Worm (Caenorhabditis elegans) whole organism, L1 larva: ENCODE results near the gene ZK792.4.
A peak's percentile ranks its signal among the peaks of the same experiment; 100 is the strongest.

ENCODE experiments used
- C04F5.9 ChIP-seq: sonication (generic microtip); optimal IDR thresholded peaks from 2 replicates; lab custom pipeline; 2016; ENCODE audit warnings: missing genetic modification characterization, missing compliant biosample characterization
- Y116A8C.19 ChIP-seq: sonication (generic microtip); optimal IDR thresholded peaks from 2 replicates; lab custom pipeline; 2016; ENCODE audit warnings: missing compliant biosample characterization, missing genetic modification characterization, borderline replicate concordance
- alr-1 ChIP-seq: fragments of 200-800 bp; sonication (Bioruptor generic); optimal IDR thresholded peaks from 2 replicates; lab custom pipeline; 2018; ENCODE audit warnings: borderline replicate concordance, mild to moderate bottlenecking, missing genetic modification characterization, missing compliant biosample characterization
- ceh-63 ChIP-seq: fragments of 200-800 bp; sonication (Bioruptor generic); optimal IDR thresholded peaks from 2 replicates; lab custom pipeline; 2018; ENCODE audit warnings: mild to moderate bottlenecking, missing genetic modification characterization, missing compliant biosample characterization
- dpl-1 ChIP-seq, 3 experiments: fragments of 150-350 bp in 2 of 3; sonication (generic microtip) in 1 of 3; optimal IDR thresholded peaks; 2 replicates each; lab custom pipeline; 2014 to 2017; ENCODE audit warnings: missing biosample characterization in 3 of 3, missing genetic modification characterization in 3 of 3, missing genetic modification reagents in 3 of 3
- dsc-1 ChIP-seq: sonication (generic microtip); optimal IDR thresholded peaks from 2 replicates; lab custom pipeline; 2016; ENCODE audit warnings: mild to moderate bottlenecking, missing genetic modification characterization, missing compliant biosample characterization
- efl-3 ChIP-seq: fragments of 200-800 bp; sonication (Bioruptor generic); optimal IDR thresholded peaks from 2 replicates; lab custom pipeline; 2018; ENCODE audit warnings: mild to moderate bottlenecking, missing genetic modification characterization, missing compliant biosample characterization
- egl-27 ChIP-seq, 2 experiments: fragments of 150-350 bp in 1 of 2; sonication (generic microtip); optimal IDR thresholded peaks; 3 replicates each; lab custom pipeline; 2017 to 2018; ENCODE audit warnings: missing biosample characterization in 2 of 2, missing genetic modification characterization in 2 of 2, missing genetic modification reagents in 2 of 2
- isw-1 ChIP-seq: fragments of 200-800 bp; sonication (Bioruptor generic); IDR thresholded peaks from 2 replicates; pipeline ENCODE4 v1.3.6; 2022; ENCODE audit warnings: missing genetic modification characterization, missing compliant biosample characterization
- lin-14 ChIP-seq: fragments of 200-800 bp; sonication (Bioruptor generic); optimal IDR thresholded peaks from 2 replicates; lab custom pipeline; 2018; ENCODE audit warnings: mild to moderate bottlenecking, missing genetic modification characterization, moderate library complexity, missing compliant biosample characterization
- lin-15B ChIP-seq: fragments of 150-350 bp; sonication (generic microtip); optimal IDR thresholded peaks from 3 replicates; lab custom pipeline; 2014; ENCODE audit warnings: missing biosample characterization, missing genetic modification characterization
- lin-35 ChIP-seq, 2 experiments: fragments of 150-350 bp; optimal IDR thresholded peaks; 2 replicates each; lab custom pipeline; 2014; ENCODE audit warnings: missing biosample characterization in 2 of 2, missing genetic modification characterization in 2 of 2, missing genetic modification reagents in 2 of 2
- lin-39 ChIP-seq: fragments of 150-350 bp; optimal IDR thresholded peaks from 2 replicates; lab custom pipeline; 2014; ENCODE audit warnings: missing biosample characterization, missing genetic modification reagents, missing genetic modification characterization
- lir-3 ChIP-seq: sonication (generic microtip); optimal IDR thresholded peaks from 2 replicates; lab custom pipeline; 2016; ENCODE audit warnings: mild to moderate bottlenecking, missing genetic modification characterization, moderate library complexity, missing compliant biosample characterization; ENCODE audit not compliant: poor library complexity
- lsy-2 ChIP-seq, 2 experiments: fragments of 150-350 bp; optimal IDR thresholded peaks; 2 replicates each; lab custom pipeline; 2014; ENCODE audit warnings: missing biosample characterization in 2 of 2, missing genetic modification characterization in 2 of 2
- mef-2 ChIP-seq: fragments of 150-350 bp; optimal IDR thresholded peaks from 2 replicates; lab custom pipeline; 2014; ENCODE audit warnings: missing biosample characterization, missing genetic modification characterization
- mep-1 ChIP-seq: fragments of 150-350 bp; optimal IDR thresholded peaks from 2 replicates; lab custom pipeline; 2014; ENCODE audit warnings: missing biosample characterization, missing genetic modification characterization
- nhr-12 ChIP-seq: sonication (generic microtip); optimal IDR thresholded peaks from 2 replicates; lab custom pipeline; 2017; ENCODE audit warnings: missing biosample characterization, missing genetic modification characterization
- nhr-19 ChIP-seq: fragments of 200-800 bp; sonication (Bioruptor generic); conservative IDR thresholded peaks from 2 replicates; pipeline ENCODE4 v1.3.6; 2022; ENCODE audit warnings: missing genetic modification characterization, missing compliant biosample characterization
- nhr-20 ChIP-seq: sonication (generic microtip); optimal IDR thresholded peaks from 2 replicates; lab custom pipeline; 2016; ENCODE audit warnings: mild to moderate bottlenecking, missing genetic modification characterization, missing compliant biosample characterization
- nhr-47 ChIP-seq: sonication (generic microtip); optimal IDR thresholded peaks from 2 replicates; lab custom pipeline; 2016; ENCODE audit warnings: mild to moderate bottlenecking, missing genetic modification characterization, moderate library complexity, missing compliant biosample characterization
- nhr-71 ChIP-seq: sonication (generic microtip); optimal IDR thresholded peaks from 2 replicates; lab custom pipeline; 2016; ENCODE audit warnings: mild to moderate bottlenecking, missing genetic modification characterization, moderate library complexity, missing compliant biosample characterization
- nhr-77 ChIP-seq: fragments of 150-350 bp; optimal IDR thresholded peaks from 2 replicates; lab custom pipeline; 2014; ENCODE audit warnings: missing biosample characterization, missing genetic modification characterization
- pag-3 ChIP-seq: sonication (generic microtip); optimal IDR thresholded peaks from 2 replicates; lab custom pipeline; 2017; ENCODE audit warnings: missing genetic modification characterization, mild to moderate bottlenecking, missing compliant biosample characterization, antibody characterized with exemption, borderline replicate concordance; ENCODE audit not compliant: insufficient read depth
- pqm-1 ChIP-seq: sonication (generic microtip); optimal IDR thresholded peaks from 3 replicates; lab custom pipeline; 2017; ENCODE audit warnings: missing biosample characterization, missing genetic modification characterization
- rnt-1 ChIP-seq: sonication (generic microtip); optimal IDR thresholded peaks from 2 replicates; lab custom pipeline; 2016; ENCODE audit warnings: mild to moderate bottlenecking, missing genetic modification characterization, moderate library complexity, missing compliant biosample characterization
- skn-1 ChIP-seq: fragments of 150-350 bp; optimal IDR thresholded peaks from 2 replicates; lab custom pipeline; 2014; ENCODE audit warnings: missing biosample characterization, missing genetic modification characterization
- snu-23 ChIP-seq: sonication (generic microtip); optimal IDR thresholded peaks from 2 replicates; lab custom pipeline; 2016; ENCODE audit warnings: missing genetic modification characterization, missing compliant biosample characterization
- tlp-1 ChIP-seq: fragments of 150-350 bp; optimal IDR thresholded peaks from 2 replicates; lab custom pipeline; 2014; ENCODE audit warnings: missing biosample characterization, missing genetic modification characterization
- unc-130 ChIP-seq: fragments of 150-350 bp; optimal IDR thresholded peaks from 2 replicates; lab custom pipeline; 2017; ENCODE audit warnings: missing biosample characterization, missing genetic modification characterization, inconsistent platforms
- unc-30 ChIP-seq: sonication (generic microtip); optimal IDR thresholded peaks from 2 replicates; lab custom pipeline; 2017; ENCODE audit warnings: missing biosample characterization, missing genetic modification characterization
- unc-98 ChIP-seq: fragments of 200-800 bp; sonication (Bioruptor generic); IDR thresholded peaks from 2 replicates; pipeline ENCODE4 v1.3.6; 2022; ENCODE audit warnings: missing genetic modification characterization, missing compliant biosample characterization
- zag-1 ChIP-seq: fragments of 150-350 bp; optimal IDR thresholded peaks from 2 replicates; lab custom pipeline; 2014; ENCODE audit warnings: missing biosample characterization, missing genetic modification characterization
- zip-4 ChIP-seq: fragments of 200-800 bp; sonication (Bioruptor generic); optimal IDR thresholded peaks from 2 replicates; lab custom pipeline; 2018; ENCODE audit warnings: mild to moderate bottlenecking, missing genetic modification characterization, moderate library complexity, missing compliant biosample characterization
- ztf-11 ChIP-seq, 2 experiments: sonication (generic microtip); optimal IDR thresholded peaks; 2 replicates each; lab custom pipeline; 2016 to 2017; ENCODE audit warnings: missing genetic modification characterization in 2 of 2, missing biosample characterization in 1 of 2, missing compliant biosample characterization in 1 of 2

Gene ZK792.4

DNA sequence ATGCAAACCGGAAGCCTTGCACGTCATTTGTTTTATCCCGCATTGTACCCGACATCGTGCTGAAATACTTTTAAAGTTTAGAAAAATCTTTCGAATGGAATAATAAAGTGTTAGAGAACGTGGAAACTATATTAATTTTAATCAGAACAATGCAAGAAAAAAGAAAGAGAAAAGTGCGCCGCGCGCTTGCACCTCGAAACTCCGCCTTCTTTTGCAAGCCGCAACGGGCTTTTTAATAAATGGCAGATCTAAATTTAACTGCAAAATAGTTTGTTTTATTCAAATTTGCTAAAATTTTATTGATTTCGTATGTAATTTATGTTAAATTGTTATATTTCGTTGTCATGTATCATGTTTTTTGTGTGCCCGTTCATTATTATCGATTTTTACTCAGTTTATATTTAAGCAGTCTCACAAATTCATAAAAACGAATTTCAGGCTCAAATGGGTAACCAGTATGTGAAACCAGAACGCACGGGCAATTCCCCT, 29.8 kb downstream of the ZK792.4 start, which contains the start of the genes acl-3 and ndub-6:
Gene acl-3 (minus strand): TSS at position 59 of the 489 bp plus-strand sequence.
Gene ndub-6 (plus strand): TSS at position 439 of the 489 bp plus-strand sequence.
- TF ChIP-seq lin-35 (GFP tag; optimal IDR thresholded peaks at IDR 0.05; lab: Kevin White, UChicago) = peak in 1 of 2 experiments; percentile 11
- peak in 1 of 2 experiments; percentile 24 for TF ChIP-seq lsy-2 (tag; optimal IDR thresholded peaks at IDR 0.05; lab: Kevin White, UChicago)
- no peak for TF ChIP-seq unc-30
- peak; percentile 20 for TF ChIP-seq snu-23 (GFP tag; lab: Kevin White, UChicago)
- peak in 1 of 3 experiments; percentile 11 for TF ChIP-seq dpl-1 (GFP tag; optimal IDR thresholded peaks at IDR 0.05; lab: Kevin White, UChicago)
- TF ChIP-seq ztf-11 (tag; optimal IDR thresholded peaks at IDR 0.05; lab: Kevin White, UChicago) = no peak
- TF ChIP-seq Y116A8C.19 (tag; lab: Kevin White, UChicago) = no peak

DNA sequence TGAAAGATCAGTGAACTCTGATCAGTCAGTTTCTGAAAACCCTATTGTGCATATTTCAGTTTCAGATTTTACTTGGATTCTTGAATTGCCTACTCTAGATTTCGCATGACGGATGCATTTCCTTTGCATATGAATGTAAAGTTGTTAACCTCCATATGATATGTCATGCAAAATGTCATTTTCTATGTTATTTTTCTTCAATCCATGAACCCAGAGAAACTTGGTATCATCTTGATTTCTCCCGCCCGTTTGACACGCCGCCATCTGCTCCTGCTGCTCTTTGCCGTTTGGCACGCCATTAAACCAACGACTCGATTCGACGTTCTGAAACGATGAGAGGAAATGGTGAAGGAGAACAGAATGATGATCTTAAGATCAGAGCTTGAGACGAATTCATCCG, 31.5 kb downstream of the ZK792.4 start:
- TF ChIP-seq pqm-1 (tag; lab: Kevin White, UChicago) (no peak), unc-98 (GFP tag; lab: Robert Waterston, UW) (no peak), skn-1 (tag; lab: Kevin White, UChicago) (no peak), tlp-1 (tag; lab: Kevin White, UChicago) (no peak), lir-3 (no peak), nhr-47 (tag; lab: Kevin White, UChicago) (no peak), efl-3 (GFP tag; lab: Kevin White, UChicago) (no peak), isw-1 (no peak)

DNA sequence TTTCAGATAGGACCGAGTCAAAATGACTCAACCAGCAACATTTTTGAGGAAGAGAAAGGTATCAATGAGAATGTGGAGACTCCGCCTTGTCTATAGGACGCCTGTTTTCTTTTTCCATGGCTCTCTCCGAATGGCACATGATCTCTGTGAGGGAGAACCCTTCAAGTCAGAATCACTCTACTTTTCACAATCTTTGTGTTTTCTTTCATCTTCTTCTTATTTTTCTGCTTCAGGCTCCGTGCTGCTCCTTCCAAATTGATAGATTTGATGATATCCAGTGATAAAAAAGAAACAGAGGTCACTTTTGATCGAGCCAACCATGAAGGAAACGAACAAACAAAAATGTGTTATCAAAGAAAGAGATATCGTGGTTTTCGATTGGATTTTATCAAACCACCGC, 32.8 kb downstream of the ZK792.4 start, which contains the start of gene ZK809.8:
Gene ZK809.8 (minus strand): TSS at position 34 of the 400 bp plus-strand sequence.
- no peak for TF ChIP-seq pag-3
- TF ChIP-seq nhr-20 (tag; lab: Kevin White, UChicago) = peak; percentile 6
- TF ChIP-seq zag-1 = no peak
- TF ChIP-seq dsc-1 (tag; lab: Kevin White, UChicago) = no peak
- peak; percentile 41 for TF ChIP-seq rnt-1 (tag; lab: Kevin White, UChicago)
- TF ChIP-seq nhr-71 = peak; percentile 82
- no peak for TF ChIP-seq egl-27 (tag; optimal IDR thresholded peaks at IDR 0.05; lab: Kevin White, UChicago)
- peak; percentile 31; the same call in 1 of the 2 replicates for TF ChIP-seq nhr-19 (GFP tag; lab: Robert Waterston, UW)
- TF ChIP-seq unc-130 (tag; lab: Kevin White, UChicago) = peak; percentile 6
- TF ChIP-seq ztf-11 (tag; optimal IDR thresholded peaks at IDR 0.05; lab: Kevin White, UChicago) = no peak
- peak in 1 of 2 experiments; percentile 42 for TF ChIP-seq lsy-2 (tag; optimal IDR thresholded peaks at IDR 0.05; lab: Kevin White, UChicago)
- TF ChIP-seq snu-23 (GFP tag; lab: Kevin White, UChicago) = peak; percentile 33
- no peak for TF ChIP-seq nhr-47 (tag; lab: Kevin White, UChicago)
- peak; percentile 67 for TF ChIP-seq lin-14 (GFP tag; lab: Kevin White, UChicago)
- no peak for TF ChIP-seq lin-15B

DNA sequence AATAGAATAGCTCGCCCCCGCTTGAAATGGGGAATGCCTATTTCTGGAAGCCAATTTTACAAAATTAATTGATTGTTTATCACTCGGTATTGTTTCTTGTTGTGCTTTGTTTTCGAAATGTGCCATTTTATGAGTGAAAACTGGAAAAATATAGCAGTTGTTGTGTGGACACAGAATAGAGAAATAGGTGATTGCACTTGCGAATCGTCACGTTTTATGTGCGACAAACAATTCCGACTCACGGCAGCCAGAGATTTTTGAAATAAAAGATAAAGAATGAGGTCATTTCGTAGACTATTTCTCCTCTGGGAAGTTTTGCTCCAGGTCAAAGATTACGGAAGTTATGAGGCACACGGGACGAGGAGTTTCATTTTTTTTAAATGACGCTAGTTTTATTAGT, 34.9 kb downstream of the ZK792.4 start:
- TF ChIP-seq nhr-19 (GFP tag; lab: Robert Waterston, UW) = peak; percentile 34
- TF ChIP-seq nhr-20 (tag; lab: Kevin White, UChicago) = peak; percentile 1
- peak; percentile 64 for TF ChIP-seq nhr-71
- TF ChIP-seq lsy-2 (tag; optimal IDR thresholded peaks at IDR 0.05; lab: Kevin White, UChicago) = peak in 1 of 2 experiments; percentile 35
- no peak for TF ChIP-seq lin-39 (tag; lab: Kevin White, UChicago)
- peak; percentile 40 for TF ChIP-seq lin-14 (GFP tag; lab: Kevin White, UChicago)
- peak; percentile 21 for TF ChIP-seq snu-23 (GFP tag; lab: Kevin White, UChicago)
- TF ChIP-seq C04F5.9 (tag; lab: Kevin White, UChicago) = no peak
- TF ChIP-seq mep-1 (tag; lab: Kevin White, UChicago) = no peak
- no peak for TF ChIP-seq isw-1
- no peak for TF ChIP-seq zag-1
- TF ChIP-seq nhr-77 (tag; lab: Kevin White, UChicago) = no peak
- TF ChIP-seq zip-4 (GFP tag; lab: Kevin White, UChicago) = no peak
- no peak for TF ChIP-seq mef-2
- peak; percentile 52 for TF ChIP-seq rnt-1 (tag; lab: Kevin White, UChicago)
- no peak for TF ChIP-seq alr-1 (tag; lab: Kevin White, UChicago)
- no peak for TF ChIP-seq ceh-63
- TF ChIP-seq unc-130 (tag; lab: Kevin White, UChicago) = peak; percentile 1
- TF ChIP-seq nhr-12 (tag; lab: Kevin White, UChicago) = no peak
